Fruit fly (Drosophila melanogaster) whole organism, embryonic: ENCODE measurements around the gene natalisin.
A peak's percentile ranks its signal among the peaks of the same experiment; 100 is the strongest.

ENCODE experiments used
- BEAF-32 ChIP-seq: fragments of 200-800 bp; sonication (Bioruptor generic); optimal IDR thresholded peaks from 3 replicates; lab custom pipeline; 2017; ENCODE audit warnings: missing biosample characterization, missing genetic modification characterization, mild to moderate bottlenecking, moderate library complexity, missing genetic modification reagents
- Blimp-1 ChIP-seq: fragments of 200-800 bp; sonication (Bioruptor generic); optimal IDR thresholded peaks from 3 replicates; lab custom pipeline; 2018; ENCODE audit warnings: missing biosample characterization, missing genetic modification characterization, mild to moderate bottlenecking, moderate library complexity, missing genetic modification reagents
- CG10979 ChIP-seq: fragments of 200-800 bp; sonication (Bioruptor generic); optimal IDR thresholded peaks from 2 replicates; lab custom pipeline; 2018; ENCODE audit warnings: missing biosample characterization, mild to moderate bottlenecking, missing genetic modification characterization, moderate library complexity
- CG11504 ChIP-seq: fragments of 200-800 bp; sonication (Bioruptor generic); optimal IDR thresholded peaks from 3 replicates; lab custom pipeline; 2019; ENCODE audit warnings: missing biosample characterization, mild to moderate bottlenecking, missing genetic modification characterization, moderate library complexity
- CG11560 ChIP-seq: fragments of 200-800 bp; sonication (Bioruptor generic); IDR thresholded peaks from 3 replicates; pipeline ENCODE4 v1.3.6; 2022; ENCODE audit warnings: missing biosample characterization, missing genetic modification characterization
- CG14710 ChIP-seq: fragments of 200-800 bp; sonication (Bioruptor generic); optimal IDR thresholded peaks from 3 replicates; lab custom pipeline; 2019; ENCODE audit warnings: missing biosample characterization, mild to moderate bottlenecking, missing genetic modification characterization, moderate library complexity
- CG15011 ChIP-seq: fragments of 200-800 bp; sonication (Bioruptor generic); optimal IDR thresholded peaks from 3 replicates; lab custom pipeline; 2018; ENCODE audit warnings: missing biosample characterization, mild to moderate bottlenecking, missing genetic modification characterization
- CG15696 ChIP-seq: fragments of 200-800 bp; sonication (Bioruptor generic); optimal IDR thresholded peaks from 2 replicates; lab custom pipeline; 2019; ENCODE audit warnings: missing biosample characterization, mild to moderate bottlenecking, missing genetic modification characterization, moderate library complexity
- CG1647 ChIP-seq: fragments of 200-800 bp; sonication (Bioruptor generic); optimal IDR thresholded peaks from 3 replicates; lab custom pipeline; 2016; ENCODE audit warnings: missing biosample characterization, missing genetic modification characterization
- CG17829 ChIP-seq: fragments of 200-800 bp; optimal IDR thresholded peaks from 2 replicates; lab custom pipeline; 2019; ENCODE audit warnings: missing biosample characterization, mild to moderate bottlenecking, missing genetic modification characterization, moderate library complexity
- CG18262 ChIP-seq: fragments of 200-800 bp; optimal IDR thresholded peaks from 3 replicates; lab custom pipeline; 2019; ENCODE audit warnings: missing biosample characterization, mild to moderate bottlenecking, missing genetic modification characterization, moderate library complexity
- CG18619 ChIP-seq: fragments of 200-800 bp; sonication (Bioruptor generic); optimal IDR thresholded peaks from 3 replicates; lab custom pipeline; 2017; ENCODE audit warnings: missing biosample characterization, mild to moderate bottlenecking, missing genetic modification characterization
- CG2199 ChIP-seq: fragments of 200-800 bp; sonication (Bioruptor generic); IDR thresholded peaks from 3 replicates; pipeline ENCODE4 v1.3.6; 2022; ENCODE audit warnings: missing biosample characterization, missing genetic modification characterization
- CG2678 ChIP-seq: fragments of 200-800 bp; sonication (Bioruptor generic); optimal IDR thresholded peaks from 3 replicates; lab custom pipeline; 2019; ENCODE audit warnings: missing biosample characterization, mild to moderate bottlenecking, missing genetic modification characterization, moderate library complexity
- CG2712 ChIP-seq: fragments of 200-800 bp; optimal IDR thresholded peaks from 3 replicates; lab custom pipeline; 2019; ENCODE audit warnings: missing biosample characterization, mild to moderate bottlenecking, missing genetic modification characterization, moderate library complexity
- CG2889 ChIP-seq: fragments of 200-800 bp; sonication (Bioruptor generic); IDR thresholded peaks from 3 replicates; pipeline ENCODE4 v1.3.6; 2022; ENCODE audit warnings: missing biosample characterization, missing genetic modification characterization
- CG7271 ChIP-seq: fragments of 200-800 bp; sonication (Bioruptor generic); optimal IDR thresholded peaks from 2 replicates; lab custom pipeline; 2018; ENCODE audit warnings: missing biosample characterization, mild to moderate bottlenecking, missing genetic modification characterization, moderate library complexity
- CG7928 ChIP-seq: fragments of 200-800 bp; sonication (Bioruptor generic); optimal IDR thresholded peaks from 2 replicates; lab custom pipeline; 2017; ENCODE audit warnings: missing biosample characterization, mild to moderate bottlenecking, missing genetic modification characterization
- CG7987 ChIP-seq: fragments of 200-800 bp; sonication (Bioruptor generic); optimal IDR thresholded peaks from 2 replicates; lab custom pipeline; 2018; ENCODE audit warnings: missing biosample characterization, mild to moderate bottlenecking, missing genetic modification characterization, moderate library complexity
- CrebB ChIP-seq: fragments of 200-800 bp; sonication (Bioruptor generic); optimal IDR thresholded peaks from 3 replicates; lab custom pipeline; 2018; ENCODE audit warnings: missing biosample characterization, mild to moderate bottlenecking, missing genetic modification characterization
- E2f2 ChIP-seq: fragments of 200-800 bp; sonication (Bioruptor generic); IDR thresholded peaks from 2 replicates; pipeline ENCODE4 v1.3.6; 2022; ENCODE audit warnings: missing biosample characterization, missing genetic modification characterization
- Ets65A ChIP-seq: fragments of 200-800 bp; sonication (Bioruptor generic); peaks from one replicate; lab custom pipeline; 2016; ENCODE audit warnings: missing biosample characterization, missing genetic modification characterization
- Fer1 ChIP-seq: fragments of 200-800 bp; sonication (Bioruptor generic); optimal IDR thresholded peaks from 2 replicates; lab custom pipeline; 2017; ENCODE audit warnings: missing biosample characterization, mild to moderate bottlenecking, missing genetic modification characterization
- Hr51 ChIP-seq, 2 experiments: fragments of 200-800 bp; sonication (Bioruptor generic); optimal IDR thresholded peaks; 2 replicates in 1 of 2; 3 replicates in 1 of 2; lab custom pipeline; 2016 to 2018; ENCODE audit warnings: missing biosample characterization in 2 of 2, missing genetic modification characterization in 2 of 2, mild to moderate bottlenecking in 1 of 2, moderate library complexity in 1 of 2
- Hsf ChIP-seq: fragments of 200-800 bp; sonication (Bioruptor generic); optimal IDR thresholded peaks from 3 replicates; lab custom pipeline; 2016; ENCODE audit warnings: missing biosample characterization, missing genetic modification characterization
- NC2α ChIP-seq: fragments of 200-800 bp; sonication (Bioruptor generic); optimal IDR thresholded peaks from 2 replicates; lab custom pipeline; 2016; ENCODE audit warnings: missing biosample characterization, missing genetic modification characterization
- Nf-YC ChIP-seq: fragments of 200-800 bp; optimal IDR thresholded peaks from 3 replicates; lab custom pipeline; 2019; ENCODE audit warnings: missing biosample characterization, mild to moderate bottlenecking, missing genetic modification characterization, moderate library complexity
- Sox102F ChIP-seq: fragments of 200-800 bp; sonication (Bioruptor generic); optimal IDR thresholded peaks from 2 replicates; lab custom pipeline; 2018; ENCODE audit warnings: missing biosample characterization, mild to moderate bottlenecking, missing genetic modification characterization, moderate library complexity
- TFAM ChIP-seq: fragments of 200-800 bp; sonication (Bioruptor generic); optimal IDR thresholded peaks from 2 replicates; lab custom pipeline; 2017; ENCODE audit warnings: missing biosample characterization, missing genetic modification characterization, inconsistent platforms
- Usf ChIP-seq: fragments of 200-800 bp; sonication (Bioruptor generic); optimal IDR thresholded peaks from 2 replicates; lab custom pipeline; 2017; ENCODE audit warnings: missing genotype, missing biosample characterization, missing genetic modification characterization
- fd96Cb ChIP-seq: fragments of 200-800 bp; sonication (Bioruptor generic); optimal IDR thresholded peaks from 2 replicates; lab custom pipeline; 2018; ENCODE audit warnings: missing biosample characterization, mild to moderate bottlenecking, missing genetic modification characterization, moderate library complexity
- hkb ChIP-seq, 2 experiments: fragments of 200-800 bp in 1 of 2; fragments of >200 bp in 1 of 2; sonication (Bioruptor generic) in 1 of 2; IDR thresholded peaks in 1 of 2; optimal IDR thresholded peaks in 1 of 2; 2 replicates each; pipeline versions ENCODE4 v1.3.6 to Lab custom; 2017 to 2022; ENCODE audit warnings: missing biosample characterization in 1 of 2, missing genetic modification characterization in 1 of 2
- kay ChIP-seq: fragments of 200-800 bp; sonication (Bioruptor generic); optimal IDR thresholded peaks from 2 replicates; lab custom pipeline; 2016; ENCODE audit warnings: missing biosample characterization, missing genetic modification characterization
- ken ChIP-seq: fragments of 200-800 bp; sonication (Bioruptor generic); IDR thresholded peaks from 3 replicates; pipeline ENCODE4 v1.3.6; 2022; ENCODE audit warnings: missing biosample characterization, missing genetic modification characterization
- knrl ChIP-seq: fragments of 200-800 bp; sonication (Bioruptor generic); IDR thresholded peaks from 3 replicates; pipeline ENCODE4 v1.3.6; 2022; ENCODE audit warnings: missing biosample characterization, missing genetic modification characterization; ENCODE audit not compliant: partially characterized antibody
- oc ChIP-seq: fragments of 200-800 bp; sonication (Bioruptor generic); optimal IDR thresholded peaks from 2 replicates; lab custom pipeline; 2018; ENCODE audit warnings: missing biosample characterization, mild to moderate bottlenecking, missing genetic modification characterization, moderate library complexity
- pnt ChIP-seq: fragments of 200-800 bp; sonication (Bioruptor generic); optimal IDR thresholded peaks from 3 replicates; lab custom pipeline; 2016; ENCODE audit warnings: missing biosample characterization, missing genetic modification characterization
- row ChIP-seq: fragments of 200-800 bp; sonication (Bioruptor generic); IDR thresholded peaks from 3 replicates; pipeline ENCODE4 v1.3.6; 2022; ENCODE audit warnings: missing biosample characterization, missing genetic modification characterization
- sd ChIP-seq: fragments of 200-800 bp; sonication (Bioruptor generic); optimal IDR thresholded peaks from 3 replicates; lab custom pipeline; 2018; ENCODE audit warnings: missing biosample characterization, mild to moderate bottlenecking, missing genetic modification characterization, moderate library complexity
- sens ChIP-seq: fragments of 200-800 bp; sonication (Bioruptor generic); peaks from one replicate; lab custom pipeline; 2016; ENCODE audit warnings: missing biosample characterization, missing genetic modification characterization
- slbo ChIP-seq: fragments of 200-800 bp; sonication (Bioruptor generic); IDR thresholded peaks from 2 replicates; pipeline ENCODE4 v1.3.6; 2022; ENCODE audit warnings: missing biosample characterization, missing genetic modification characterization
- sqz ChIP-seq: fragments of 200-800 bp; sonication (Bioruptor generic); optimal IDR thresholded peaks from 3 replicates; lab custom pipeline; 2018; ENCODE audit warnings: missing biosample characterization, mild to moderate bottlenecking, missing genetic modification characterization
- sug ChIP-seq: fragments of 200-800 bp; optimal IDR thresholded peaks from 2 replicates; lab custom pipeline; 2019; ENCODE audit warnings: missing biosample characterization, mild to moderate bottlenecking, missing genetic modification characterization, moderate library complexity
- trh ChIP-seq: fragments of 200-800 bp; sonication (Bioruptor generic); optimal IDR thresholded peaks from 2 replicates; lab custom pipeline; 2016; ENCODE audit warnings: missing biosample characterization, missing genetic modification characterization
- tup ChIP-seq: fragments of 200-800 bp; sonication (Bioruptor generic); optimal IDR thresholded peaks from 2 replicates; lab custom pipeline; 2016; ENCODE audit warnings: missing biosample characterization, mild to moderate bottlenecking, missing genetic modification characterization, moderate library complexity
- wdn ChIP-seq: fragments of 200-800 bp; sonication (Bioruptor generic); IDR thresholded peaks from 2 replicates; pipeline ENCODE4 v1.3.6; 2022; ENCODE audit warnings: missing biosample characterization, missing genetic modification characterization

natalisin gene

DNA sequence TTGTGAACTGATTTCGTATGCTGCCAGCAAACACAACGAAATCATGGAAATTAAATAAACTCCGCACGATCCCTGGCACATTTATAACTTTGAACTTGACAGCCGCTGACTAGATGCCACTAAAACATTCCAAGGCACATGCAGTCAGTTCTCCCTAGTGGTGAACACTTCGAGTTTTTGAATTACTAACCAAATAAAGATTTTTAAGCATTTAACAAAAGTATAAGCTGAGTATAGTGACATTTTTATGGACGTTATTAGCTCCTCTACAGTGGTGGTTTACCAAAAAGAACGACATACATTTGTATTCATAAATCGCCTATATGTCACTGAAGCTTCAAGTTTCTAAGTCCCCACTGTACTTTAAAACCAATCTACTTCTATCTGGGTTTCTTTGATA is 35.7 kb downstream of the natalisin start (continued):
- peak; percentile 51 for TF ChIP-seq sens

DNA sequence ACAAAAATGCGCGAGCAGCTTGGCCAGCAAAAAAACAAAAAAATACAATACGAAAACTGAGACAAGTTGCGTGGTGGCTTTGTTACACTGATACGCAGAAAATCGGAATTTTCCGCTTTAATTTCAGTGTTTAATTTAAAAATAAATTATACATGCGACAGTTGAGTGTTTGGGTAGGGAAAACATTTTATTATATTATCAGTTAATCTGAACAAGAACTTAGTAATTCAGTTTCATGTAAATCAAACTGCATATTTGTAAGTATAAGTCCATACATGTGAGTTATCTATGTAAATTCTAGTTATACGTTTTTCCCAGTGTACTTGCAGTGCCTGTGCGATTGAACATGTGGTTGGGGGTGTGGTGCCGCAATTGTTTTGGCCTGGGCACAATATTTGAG is 37.1 kb downstream of the natalisin start:
- TF ChIP-seq Sox102F (GFP tag; lab: Kevin White, UChicago) (peak; percentile 1), CG2712 (tag; lab: Kevin White, UChicago) (no peak), NC2α (GFP tag; lab: Kevin White, UChicago) (no peak), Ets65A (GFP tag; lab: Kevin White, UChicago) (peak; percentile 55), CG11504 (tag; lab: Kevin White, UChicago) (peak; percentile 5), CG1647 (no peak), sens (peak; percentile 17), CG7987 (no peak), Nf-YC (tag; lab: Kevin White, UChicago) (no peak), CG7928 (no peak), Hr51 (GFP tag; optimal IDR thresholded peaks at IDR 0.05; lab: Kevin White, UChicago) (peak in 1 of 2 experiments; percentile 5), CG18262 (tag; lab: Kevin White, UChicago) (peak; percentile 3), TFAM (GFP tag; lab: Kevin White, UChicago) (no peak), sqz (GFP tag; lab: Kevin White, UChicago) (no peak), kay (GFP tag; lab: Kevin White, UChicago) (no peak), CG11560 (tag; lab: Robert Waterston, UW) (no peak), Usf (GFP tag; lab: Kevin White, UChicago) (no peak), CG18619 (GFP tag; lab: Kevin White, UChicago) (no peak), CG15011 (no peak), CrebB (tag; lab: Kevin White, UChicago) (no peak), knrl (no peak)

dm6 chr3R:14456214-14456862 is 37.9 kb downstream of the natalisin start:
- TF ChIP-seq Hsf (no peak), hkb (optimal IDR thresholded peaks at IDR 0.05; lab: Kevin White, UChicago) (no peak), hkb (GFP tag; IDR thresholded peaks at IDR 0.05; lab: Robert Waterston, UW) (no peak), CG10979 (tag; lab: Kevin White, UChicago) (peak; percentile 47), CG7928 (no peak), CG7271 (tag; lab: Kevin White, UChicago) (no peak), pnt (no peak), E2f2 (GFP tag; lab: Robert Waterston, UW) (no peak), trh (GFP tag; lab: Kevin White, UChicago) (no peak), wdn (GFP tag; lab: Robert Waterston, UW) (no peak), ken (GFP tag; lab: Robert Waterston, UW) (peak; percentile 48; the same call in 1 of the 3 replicates), CG2712 (tag; lab: Kevin White, UChicago) (peak; percentile 52), CG2199 (GFP tag; lab: Robert Waterston, UW) (peak; percentile 97), BEAF-32 (GFP tag; lab: Kevin White, UChicago) (no peak), Fer1 (GFP tag; lab: Kevin White, UChicago) (no peak), oc (tag; lab: Kevin White, UChicago) (no peak), row (GFP tag; lab: Robert Waterston, UW) (0 out of 3 replicates have a peak, but pooled peaks have one; percentile 7), CG18262 (tag; lab: Kevin White, UChicago) (peak; percentile 49), tup (GFP tag; lab: Kevin White, UChicago) (no peak), CG17829 (tag; lab: Kevin White, UChicago) (peak; percentile 23), Blimp-1 (GFP tag; lab: Kevin White, UChicago) (peak; percentile 8), slbo (GFP tag; lab: Robert Waterston, UW) (no peak), CG14710 (tag; lab: Kevin White, UChicago) (peak; percentile 21), fd96Cb (tag; lab: Kevin White, UChicago) (peak; percentile 3), sd (no peak), CG2889 (GFP tag; lab: Robert Waterston, UW) (no peak), sug (tag; lab: Kevin White, UChicago) (no peak), CG1647 (no peak), CG2678 (tag; lab: Kevin White, UChicago) (peak; percentile 9), CG15696 (tag; lab: Kevin White, UChicago) (peak; percentile 43)
